Fruit fly (Drosophila melanogaster): ENCODE results near the gene emc.

emc gene

dm6 chr3L:777299-777699 lies 28.1 kb downstream of the emc start (continued):
- TF ChIP-seq sens (GFP tag) (peak; percentile 37), Drgx (GFP tag; IDR thresholded peaks at IDR 0.05) (peak; percentile 49), hbn (GFP tag; IDR thresholded peaks at IDR 0.05; ENCODE audit: partially characterized antibody) (no peak), HLH4C (GFP tag; IDR thresholded peaks at IDR 0.05; ENCODE audit: partially characterized antibody) (no peak), bsh (GFP tag; optimal IDR thresholded peaks at IDR 0.05) (peak in 1 of 2 experiments; percentile 34), disco-r (GFP tag; optimal IDR thresholded peaks at IDR 0.05) (no peak)

dm6 chr3L:778977-779376 lies 29.8 kb downstream of the emc start:
- TF ChIP-seq CG11504 (tag; optimal IDR thresholded peaks at IDR 0.05): peak; percentile 7
- TF ChIP-seq sna (GFP tag; IDR thresholded peaks at IDR 0.05; ENCODE audit: partially characterized antibody): no peak
- peak; percentile 15 for TF ChIP-seq ewg (GFP tag; optimal IDR thresholded peaks at IDR 0.05)
- peak; percentile 45; the same call in 1 of the 2 replicates for TF ChIP-seq Awh (GFP tag; IDR thresholded peaks at IDR 0.05)
- TF ChIP-seq prd (optimal IDR thresholded peaks at IDR 0.05): no peak
- TF ChIP-seq prd (GFP tag; IDR thresholded peaks at IDR 0.05): 0 out of 3 replicates have a peak, but pooled peaks have one; percentile 14
- TF ChIP-seq Ada2b (GFP tag; IDR thresholded peaks at IDR 0.05): 0 out of 2 replicates have a peak, but pooled peaks have one; percentile 24
- TF ChIP-seq CG12769 (tag; optimal IDR thresholded peaks at IDR 0.05): peak; percentile 52
- TF ChIP-seq CG15269 (tag; optimal IDR thresholded peaks at IDR 0.05): peak; percentile 52
- peak; percentile 30 to 46 for TF ChIP-seq dpn (GFP tag; optimal IDR thresholded peaks at IDR 0.05)
- peak; percentile 23 for TF ChIP-seq CG2120 (GFP tag; optimal IDR thresholded peaks at IDR 0.05)
- peak; percentile 22 for TF ChIP-seq CG16863 (GFP tag; optimal IDR thresholded peaks at IDR 0.05)
- peak; percentile 36 for TF ChIP-seq lab (GFP tag; optimal IDR thresholded peaks at IDR 0.05)
- TF ChIP-seq fd102C (GFP tag; optimal IDR thresholded peaks at IDR 0.05): no peak
- peak; percentile 19 for TF ChIP-seq CG15514 (GFP tag; optimal IDR thresholded peaks at IDR 0.05)
- TF ChIP-seq row (GFP tag; IDR thresholded peaks at IDR 0.05): peak; percentile 75
- TF ChIP-seq CG12942 (GFP tag; optimal IDR thresholded peaks at IDR 0.05): no peak
- TF ChIP-seq mam (GFP tag; optimal IDR thresholded peaks at IDR 0.05): peak; percentile 9
- peak; percentile 26 for TF ChIP-seq CG5180 (GFP tag; optimal IDR thresholded peaks at IDR 0.05)
- 0 out of 2 replicates have a peak, but pooled peaks have one; percentile 36 for TF ChIP-seq CG17328 (GFP tag; IDR thresholded peaks at IDR 0.05)
- TF ChIP-seq Atf3 (GFP tag; optimal IDR thresholded peaks at IDR 0.05): peak; percentile 21
- TF ChIP-seq Oli (tag; optimal IDR thresholded peaks at IDR 0.05): peak; percentile 26
- no peak for TF ChIP-seq Doc3 (GFP tag; IDR thresholded peaks at IDR 0.05; ENCODE audit: partially characterized antibody)
- no peak for TF ChIP-seq ac (GFP tag; optimal IDR thresholded peaks at IDR 0.05)
- TF ChIP-seq CG8944 (GFP tag; optimal IDR thresholded peaks at IDR 0.05): peak; percentile 32
- TF ChIP-seq Camta (GFP tag; optimal IDR thresholded peaks at IDR 0.05): peak; percentile 21
- peak; percentile 11; the same call in 1 of the 2 replicates for TF ChIP-seq E2f2 (GFP tag; IDR thresholded peaks at IDR 0.05)
- peak; percentile 21 for TF ChIP-seq bcd (GFP tag; optimal IDR thresholded peaks at IDR 0.05)
- 0 out of 2 replicates have a peak, but pooled peaks have one; percentile 20 for TF ChIP-seq Lim3 (GFP tag; IDR thresholded peaks at IDR 0.05)
- no peak for TF ChIP-seq chif (GFP tag; optimal IDR thresholded peaks at IDR 0.05)
- peak; percentile 67; the same call in 1 of the 3 replicates for TF ChIP-seq ci (GFP tag; IDR thresholded peaks at IDR 0.05)
- TF ChIP-seq kay (GFP tag; optimal IDR thresholded peaks at IDR 0.05): peak; percentile 4
- peak; percentile 59 for TF ChIP-seq Sox102F (GFP tag; optimal IDR thresholded peaks at IDR 0.05)
- TF ChIP-seq caup (GFP tag; optimal IDR thresholded peaks at IDR 0.05; ENCODE audit: severe bottlenecking): peak; percentile 1
- TF ChIP-seq Nf-YC (tag; optimal IDR thresholded peaks at IDR 0.05): no peak
- TF ChIP-seq gt (GFP tag; IDR thresholded peaks at IDR 0.05): no peak
- TF ChIP-seq CG8290 (GFP tag; optimal IDR thresholded peaks at IDR 0.05): no peak
- peak in 1 of 2 experiments; percentile 65 for TF ChIP-seq CG8290 (tag; optimal IDR thresholded peaks at IDR 0.05)
- TF ChIP-seq CG13424 (tag; optimal IDR thresholded peaks at IDR 0.05): peak; percentile 33
- TF ChIP-seq CG2678 (tag; optimal IDR thresholded peaks at IDR 0.05): peak; percentile 18
- TF ChIP-seq ATbp (GFP tag; optimal IDR thresholded peaks at IDR 0.05): peak; percentile 12
- no peak for TF ChIP-seq twi (tag; optimal IDR thresholded peaks at IDR 0.05)
- TF ChIP-seq CG10366 (GFP tag; IDR thresholded peaks at IDR 0.05): peak; percentile 51; the same call in 1 of the 2 replicates
